Fruit fly (Drosophila melanogaster) whole organism, pupa: ENCODE data around the gene CG31370.

Source experiments
- CG10348 ChIP-seq: fragments of 200-800 bp; sonication (Bioruptor generic); IDR thresholded peaks from 2 replicates; pipeline ENCODE4 v1.3.6; 2022; ENCODE audit warnings: missing biosample characterization, missing genetic modification characterization
- CG14655 ChIP-seq: fragments of 200-800 bp; sonication (Bioruptor generic); optimal IDR thresholded peaks from 3 replicates; lab custom pipeline; 2017; ENCODE audit warnings: mild to moderate bottlenecking, missing biosample characterization, missing genetic modification reagents, missing genetic modification characterization
- CG15710 ChIP-seq: fragments of 200-800 bp; sonication (Bioruptor generic); optimal IDR thresholded peaks from 2 replicates; lab custom pipeline; 2018; ENCODE audit warnings: missing biosample characterization, mild to moderate bottlenecking, missing genetic modification characterization, moderate library complexity
- CG32121 ChIP-seq: fragments of 200-800 bp; sonication (Bioruptor generic); IDR thresholded peaks from 2 replicates; pipeline ENCODE4 v1.3.6; 2022; ENCODE audit warnings: missing biosample characterization, missing genetic modification characterization
- CG34367 ChIP-seq: fragments of 200-800 bp; sonication (Bioruptor generic); optimal IDR thresholded peaks from 2 replicates; lab custom pipeline; 2018; ENCODE audit warnings: missing biosample characterization, mild to moderate bottlenecking, missing genetic modification characterization
- CG4496 ChIP-seq: fragments of 200-800 bp; sonication (Bioruptor generic); IDR thresholded peaks from 3 replicates; pipeline ENCODE4 v1.3.6; 2022; ENCODE audit warnings: missing biosample characterization, missing genetic modification characterization
- CG8159 ChIP-seq: fragments of 200-800 bp; sonication (Bioruptor generic); optimal IDR thresholded peaks from 3 replicates; lab custom pipeline; 2018; ENCODE audit warnings: missing biosample characterization, mild to moderate bottlenecking, missing genetic modification characterization, moderate library complexity
- CG9948 ChIP-seq: fragments of 200-800 bp; sonication (Bioruptor generic); optimal IDR thresholded peaks from 2 replicates; lab custom pipeline; 2018; ENCODE audit warnings: missing biosample characterization, mild to moderate bottlenecking, missing genetic modification characterization, moderate library complexity
- D1 ChIP-seq: fragments of 200-800 bp; sonication (Bioruptor generic); optimal IDR thresholded peaks from 2 replicates; lab custom pipeline; 2018; ENCODE audit warnings: missing biosample characterization, mild to moderate bottlenecking, missing genetic modification characterization, moderate library complexity
- EcR ChIP-seq: fragments of 200-800 bp; sonication (Bioruptor generic); optimal IDR thresholded peaks from 3 replicates; lab custom pipeline; 2019; ENCODE audit warnings: missing biosample characterization, missing genetic modification characterization, mild to moderate bottlenecking, moderate library complexity, missing genetic modification reagents
- Pif1A ChIP-seq: fragments of 200-800 bp; sonication (Bioruptor generic); optimal IDR thresholded peaks from 3 replicates; lab custom pipeline; 2016; ENCODE audit warnings: missing biosample characterization, missing genetic modification characterization
- Pif1B ChIP-seq: fragments of 200-800 bp; sonication (Bioruptor generic); optimal IDR thresholded peaks from 3 replicates; lab custom pipeline; 2016; ENCODE audit warnings: missing biosample characterization, missing genetic modification characterization
- fd96Ca ChIP-seq: fragments of 200-800 bp; sonication (Bioruptor generic); IDR thresholded peaks from 3 replicates; pipeline ENCODE4 v1.3.6; 2022; ENCODE audit warnings: missing biosample characterization, missing genetic modification characterization
- rn ChIP-seq: fragments of 200-800 bp; sonication (Bioruptor generic); IDR thresholded peaks from 2 replicates; pipeline ENCODE4 v1.3.6; 2022; ENCODE audit warnings: missing biosample characterization, missing genetic modification characterization

DNA sequence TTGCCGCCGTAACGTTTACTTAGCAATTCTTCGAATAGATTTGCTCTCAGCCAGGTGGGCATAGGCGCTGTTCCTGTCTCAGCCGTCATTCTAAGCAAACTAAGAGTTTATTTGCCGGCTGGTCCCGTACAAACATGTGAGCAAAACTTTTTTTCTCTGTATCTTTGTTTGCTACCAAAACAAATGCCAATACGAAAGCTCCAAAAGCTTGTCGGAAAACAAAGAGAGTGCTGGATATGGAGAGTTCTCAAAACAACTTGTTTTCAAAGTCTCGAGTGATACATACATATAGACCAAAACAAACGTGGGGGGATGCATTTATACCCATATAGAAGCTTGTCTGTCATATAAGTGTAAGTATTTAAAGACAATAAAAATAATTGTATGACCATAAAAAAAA is 13.8 kb downstream of the CG31370 start, which contains the start of gene CG10559:
- TF ChIP-seq CG34367 (tag; lab: Kevin White, UChicago): no peak
- TF ChIP-seq rn (GFP tag; lab: Robert Waterston, UW): no peak
- TF ChIP-seq CG15710 (tag; lab: Kevin White, UChicago): no peak
- no peak for TF ChIP-seq CG9948
- no peak for TF ChIP-seq Pif1A (GFP tag; lab: Kevin White, UChicago)
- TF ChIP-seq EcR (GFP tag; lab: Kevin White, UChicago): no peak
- no peak for TF ChIP-seq CG8159
- no peak for TF ChIP-seq fd96Ca (GFP tag; lab: Robert Waterston, UW)
- no peak for TF ChIP-seq CG10348 (GFP tag; lab: Robert Waterston, UW)
- no peak for TF ChIP-seq CG14655
- TF ChIP-seq CG32121 (GFP tag; lab: Robert Waterston, UW): no peak
- no peak for TF ChIP-seq D1 (tag; lab: Kevin White, UChicago)
- TF ChIP-seq Pif1B (GFP tag; lab: Kevin White, UChicago): no peak
- TF ChIP-seq CG4496 (GFP tag; lab: Robert Waterston, UW): no peak
